Worm (Caenorhabditis elegans): Measurements from ENCODE around the gene srt-8.

DNA sequence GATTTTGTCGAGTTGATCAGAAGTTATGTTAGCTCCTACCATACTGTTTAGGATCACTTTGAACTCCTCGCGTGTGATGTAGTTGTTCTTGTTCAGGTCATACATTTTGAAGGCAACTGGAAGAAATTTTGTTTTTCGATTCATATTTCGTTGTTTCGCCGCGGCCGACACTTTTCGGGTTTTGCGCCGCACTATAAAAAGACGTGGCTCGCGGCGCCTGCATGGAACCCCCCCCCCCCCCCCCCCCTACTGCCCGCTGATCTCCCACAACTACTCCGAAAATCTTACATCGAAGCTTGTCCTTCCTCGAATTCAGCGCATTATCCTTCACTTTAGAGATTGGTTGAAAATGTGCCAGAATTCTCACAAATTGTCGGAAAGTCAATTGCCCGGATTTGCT is 48.3 kb upstream of the srt-8 start:
- no peak for TF ChIP-seq skn-1 (tag; optimal IDR thresholded peaks at IDR 0.05)
- no peak for TF ChIP-seq nhr-77 (tag; optimal IDR thresholded peaks at IDR 0.05)
- no peak for TF ChIP-seq nhr-129 (tag; optimal IDR thresholded peaks at IDR 0.05)
- no peak for TF ChIP-seq ztf-11 (tag; optimal IDR thresholded peaks at IDR 0.05)

All from whole organism, L2 larva.